Fruit fly (Drosophila melanogaster) whole organism, adult: ENCODE data around the gene CG14852.

Source experiments
- CG11617 ChIP-seq: fragments of 200-800 bp; sonication (Bioruptor generic); optimal IDR thresholded peaks from 2 replicates; lab custom pipeline; 2017; ENCODE audit warnings: mild to moderate bottlenecking, missing biosample characterization, missing genetic modification reagents, missing genetic modification characterization
- CG12768 ChIP-seq: fragments of 200-800 bp; sonication (Bioruptor generic); optimal IDR thresholded peaks from 2 replicates; lab custom pipeline; 2017; ENCODE audit warnings: missing biosample characterization, missing genetic modification characterization, mild to moderate bottlenecking, moderate library complexity, missing genetic modification reagents
- CG14711 ChIP-seq: fragments of 200-800 bp; sonication (Bioruptor generic); optimal IDR thresholded peaks from 2 replicates; lab custom pipeline; 2018; ENCODE audit warnings: missing biosample characterization, mild to moderate bottlenecking, missing genetic modification characterization, moderate library complexity
- CG1620 ChIP-seq: fragments of 200-800 bp; sonication (Bioruptor generic); optimal IDR thresholded peaks from 2 replicates; lab custom pipeline; 2016; ENCODE audit warnings: missing biosample characterization, missing genetic modification characterization
- CG33017 ChIP-seq: fragments of 200-800 bp; sonication (Bioruptor generic); optimal IDR thresholded peaks from 2 replicates; lab custom pipeline; 2018; ENCODE audit warnings: missing biosample characterization, mild to moderate bottlenecking, missing genetic modification characterization, moderate library complexity
- CG5204 ChIP-seq: fragments of 200-800 bp; sonication (Bioruptor generic); optimal IDR thresholded peaks from 2 replicates; lab custom pipeline; 2016; ENCODE audit warnings: missing biosample characterization, missing genetic modification characterization
- CG7045 ChIP-seq: fragments of 200-800 bp; sonication (Bioruptor generic); optimal IDR thresholded peaks from 2 replicates; lab custom pipeline; 2017; ENCODE audit warnings: missing biosample characterization, mild to moderate bottlenecking, missing genetic modification characterization
- CG7101 ChIP-seq: fragments of 200-800 bp; sonication (Bioruptor generic); optimal IDR thresholded peaks from 2 replicates; lab custom pipeline; 2018; ENCODE audit warnings: missing biosample characterization, mild to moderate bottlenecking, missing genetic modification characterization, moderate library complexity
- Clk ChIP-seq: fragments of 200-800 bp; sonication (Bioruptor generic); optimal IDR thresholded peaks from 2 replicates; lab custom pipeline; 2017; ENCODE audit warnings: missing biosample characterization, missing genetic modification characterization
- Crg-1 ChIP-seq: fragments of 200-800 bp; sonication (Bioruptor generic); optimal IDR thresholded peaks from 2 replicates; lab custom pipeline; 2016; ENCODE audit warnings: missing biosample characterization, missing genetic modification characterization
- Hr96 ChIP-seq: fragments of 200-800 bp; sonication (Bioruptor generic); optimal IDR thresholded peaks from 2 replicates; lab custom pipeline; 2016; ENCODE audit warnings: missing biosample characterization, missing genetic modification characterization
- Mnt ChIP-seq: fragments of 200-800 bp; sonication (Bioruptor generic); optimal IDR thresholded peaks from 2 replicates; lab custom pipeline; 2016; ENCODE audit warnings: missing biosample characterization, mild to moderate bottlenecking, missing genetic modification characterization
- bab1 ChIP-seq: fragments of 200-800 bp; sonication (Bioruptor generic); optimal IDR thresholded peaks from 3 replicates; lab custom pipeline; 2019; ENCODE audit warnings: missing biosample characterization, mild to moderate bottlenecking, missing genetic modification characterization, moderate library complexity
- cic ChIP-seq: fragments of 200-800 bp; sonication (Bioruptor generic); optimal IDR thresholded peaks from 2 replicates; lab custom pipeline; 2017; ENCODE audit warnings: missing biosample characterization, mild to moderate bottlenecking, missing genetic modification characterization, moderate library complexity
- cnc ChIP-seq, 2 experiments: fragments of >200 bp; optimal IDR thresholded peaks; 2 replicates each; lab custom pipeline; 2017
- kay ChIP-seq: fragments of 200-800 bp; sonication (Bioruptor generic); peaks from one replicate; lab custom pipeline; 2016; ENCODE audit warnings: missing biosample characterization, missing genetic modification characterization, borderline replicate concordance
- ovo ChIP-seq: fragments of 200-800 bp; sonication (Bioruptor generic); optimal IDR thresholded peaks from 2 replicates; lab custom pipeline; 2016; ENCODE audit warnings: missing biosample characterization, missing genetic modification characterization
- pad ChIP-seq: fragments of 200-800 bp; sonication (Bioruptor generic); optimal IDR thresholded peaks from 3 replicates; lab custom pipeline; 2017; ENCODE audit warnings: missing biosample characterization, missing genetic modification characterization, mild to moderate bottlenecking, moderate library complexity, missing genetic modification reagents
- tj ChIP-seq: fragments of 200-800 bp; sonication (Bioruptor generic); optimal IDR thresholded peaks from 3 replicates; lab custom pipeline; 2017; ENCODE audit warnings: missing biosample characterization, mild to moderate bottlenecking, missing genetic modification characterization, moderate library complexity
- toe ChIP-seq: fragments of 200-800 bp; sonication (Bioruptor generic); optimal IDR thresholded peaks from 2 replicates; lab custom pipeline; 2016; ENCODE audit warnings: missing biosample characterization, missing genetic modification characterization

The CG14852 gene

DNA sequence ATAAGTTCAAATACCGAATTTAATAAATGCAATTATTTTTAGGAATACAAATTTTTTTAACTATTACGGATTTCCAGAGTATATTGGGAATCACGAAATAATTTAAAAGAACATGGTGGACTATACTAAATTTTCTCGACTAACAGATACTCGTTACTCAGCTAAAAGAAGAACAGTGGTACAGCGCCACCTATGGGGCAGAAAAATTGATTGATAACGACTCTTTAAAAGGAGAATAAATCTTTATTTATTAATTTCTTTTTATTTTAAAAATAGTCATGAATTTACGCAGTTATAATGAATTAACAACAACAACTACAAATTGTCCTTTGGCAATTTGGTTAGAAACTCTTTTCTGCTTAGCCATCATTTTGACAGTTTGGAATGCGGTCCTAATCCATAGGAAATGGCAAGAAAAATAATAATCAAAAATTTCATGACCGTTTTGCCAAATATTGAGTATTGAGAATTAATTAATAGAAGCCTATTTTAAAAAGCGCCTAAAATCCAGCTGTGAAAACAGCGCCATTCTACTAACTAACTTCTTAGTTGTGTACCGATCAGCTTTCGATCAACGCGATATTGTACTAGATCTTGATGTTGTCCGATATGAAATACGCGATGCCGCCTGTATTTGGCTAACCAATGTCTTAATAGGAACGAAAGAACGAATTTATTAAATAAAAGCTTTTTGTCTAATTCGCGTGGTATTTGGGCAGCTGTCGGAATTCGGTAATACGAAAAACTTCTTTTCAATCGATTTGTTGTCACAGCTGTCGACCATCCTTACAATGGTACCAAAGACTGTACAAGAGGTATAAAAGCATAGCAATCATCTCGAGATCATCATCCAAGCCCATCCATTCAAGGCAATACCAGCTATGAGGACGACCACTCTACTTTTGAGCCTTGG is at the start of gene CG14852:
TSS of gene CG14852 (plus strand) at position 863 of the 913 bp plus-strand sequence.
- TF ChIP-seq pad = no peak
- no peak for TF ChIP-seq Hr96 (GFP tag; lab: Kevin White, UChicago)
- no peak for TF ChIP-seq kay (GFP tag; lab: Kevin White, UChicago)
- no peak for TF ChIP-seq CG7045 (GFP tag; lab: Kevin White, UChicago)
- no peak for TF ChIP-seq CG12768 (GFP tag; lab: Kevin White, UChicago)
- no peak for TF ChIP-seq CG1620 (GFP tag; lab: Kevin White, UChicago)
- TF ChIP-seq tj (GFP tag; lab: Kevin White, UChicago) = no peak
- no peak for TF ChIP-seq CG5204 (GFP tag; lab: Kevin White, UChicago)
- no peak for TF ChIP-seq CG14711
- TF ChIP-seq toe (GFP tag; lab: Kevin White, UChicago) = no peak
- TF ChIP-seq cic = no peak

DNA sequence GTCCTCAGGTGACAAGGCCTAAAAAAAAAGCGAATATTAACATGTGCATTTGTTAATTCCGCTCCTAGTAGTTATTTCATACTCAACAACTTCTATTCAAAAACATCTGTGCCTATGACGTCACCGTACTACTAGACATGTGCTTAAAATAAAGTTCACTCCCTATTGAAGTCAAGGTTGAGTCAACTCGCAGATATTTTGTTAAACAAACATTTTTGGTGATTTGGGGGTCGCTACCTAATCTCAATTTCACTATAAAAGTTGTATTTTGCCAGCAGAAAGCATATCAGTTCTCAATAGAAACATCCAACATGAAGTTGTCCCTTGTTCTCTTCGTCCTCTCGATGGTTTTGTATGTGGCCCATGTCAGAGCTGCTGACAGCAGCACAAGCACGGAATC is 49.0 kb upstream of the CG14852 start, which contains the start of gene CG34273:
TSS of gene CG34273 (plus strand) at position 301 of the 400 bp plus-strand sequence.
- no peak for TF ChIP-seq CG11617 (GFP tag; lab: Kevin White, UChicago)
- no peak for TF ChIP-seq cnc (optimal IDR thresholded peaks at IDR 0.05; lab: Kevin White, UChicago)
- no peak for TF ChIP-seq pad
- TF ChIP-seq cic = no peak
- no peak for TF ChIP-seq CG1620 (GFP tag; lab: Kevin White, UChicago)
- TF ChIP-seq Clk (GFP tag; lab: Kevin White, UChicago) = no peak
- TF ChIP-seq toe (GFP tag; lab: Kevin White, UChicago) = no peak
- TF ChIP-seq Mnt (GFP tag; lab: Kevin White, UChicago) = no peak
- TF ChIP-seq Hr96 (GFP tag; lab: Kevin White, UChicago) = no peak
- no peak for TF ChIP-seq CG12768 (GFP tag; lab: Kevin White, UChicago)
- TF ChIP-seq ovo (GFP tag; lab: Kevin White, UChicago) = no peak
- no peak for TF ChIP-seq CG14711
- no peak for TF ChIP-seq CG7101 (tag; lab: Kevin White, UChicago)
- no peak for TF ChIP-seq CG7045 (GFP tag; lab: Kevin White, UChicago)
- no peak for TF ChIP-seq Crg-1 (GFP tag; lab: Kevin White, UChicago)
- no peak for TF ChIP-seq kay (GFP tag; lab: Kevin White, UChicago)

DNA sequence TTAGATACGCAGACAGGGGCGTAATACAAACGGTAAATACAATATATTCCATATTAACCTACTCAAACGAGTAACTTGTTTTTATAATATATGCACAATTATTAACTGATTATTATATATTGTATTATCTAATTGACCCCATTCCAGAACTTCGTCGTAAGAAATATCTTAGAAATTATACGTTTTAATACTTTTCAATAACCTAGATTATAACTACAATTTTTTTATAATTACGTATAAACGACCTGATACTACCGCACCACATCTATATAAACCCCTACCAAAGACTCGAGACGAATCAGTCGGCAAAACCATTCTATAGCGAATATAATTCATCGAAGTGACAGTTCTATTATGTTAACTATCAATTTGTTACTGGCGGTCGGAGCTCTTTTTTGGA is 45.0 kb upstream of the CG14852 start, which contains the start of gene Cyp313a1:
TSS of gene Cyp313a1 (plus strand) at position 301 of the 400 bp plus-strand sequence.
- TF ChIP-seq CG1620 (GFP tag; lab: Kevin White, UChicago) (no peak), CG7101 (tag; lab: Kevin White, UChicago) (no peak), ovo (GFP tag; lab: Kevin White, UChicago) (no peak), pad (no peak)

DNA sequence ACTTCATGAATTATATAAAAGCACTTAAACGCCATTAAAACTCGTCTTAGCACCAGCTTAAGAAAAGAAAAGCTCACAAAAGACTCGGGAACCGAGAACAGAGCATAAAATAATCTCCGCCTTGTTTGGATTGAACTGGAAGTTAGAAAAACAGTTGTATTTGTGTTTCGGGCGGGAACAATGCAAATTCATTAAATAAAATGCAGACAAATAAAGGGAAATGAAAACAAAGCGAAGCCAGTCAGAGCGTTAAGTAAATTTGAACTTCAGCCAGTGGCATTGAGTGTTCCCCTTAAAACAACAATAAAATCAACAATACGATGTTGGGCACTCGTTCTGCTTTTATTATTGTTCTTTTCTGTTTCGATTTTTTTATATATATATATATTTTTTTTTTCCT is 39.1 kb upstream of the CG14852 start:
- no peak for TF ChIP-seq bab1
- TF ChIP-seq cnc (optimal IDR thresholded peaks at IDR 0.05; lab: Kevin White, UChicago) = no peak
- TF ChIP-seq ovo (GFP tag; lab: Kevin White, UChicago) = no peak
- TF ChIP-seq Mnt (GFP tag; lab: Kevin White, UChicago) = no peak
- no peak for TF ChIP-seq toe (GFP tag; lab: Kevin White, UChicago)
- TF ChIP-seq cic = no peak
- TF ChIP-seq tj (GFP tag; lab: Kevin White, UChicago) = no peak

DNA sequence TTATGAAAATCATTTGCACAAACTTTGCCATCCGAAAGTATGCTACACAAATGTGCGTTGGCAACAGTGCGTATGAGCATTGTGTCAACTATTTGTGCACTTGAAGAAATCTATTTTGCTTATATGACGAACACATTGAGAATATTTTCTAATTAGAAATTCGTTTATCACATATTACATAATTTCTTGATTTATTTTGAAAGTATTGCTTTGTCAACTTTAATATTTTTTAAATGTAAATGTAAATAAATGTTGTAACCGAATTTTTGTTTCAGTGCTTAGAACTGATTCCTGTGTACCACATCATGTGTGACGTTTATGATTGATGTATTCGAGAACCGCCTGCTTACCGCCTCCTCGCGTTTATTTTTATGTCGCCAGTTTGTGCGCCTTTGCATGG is 23.7 kb upstream of the CG14852 start:
- no peak for TF ChIP-seq ovo (GFP tag; lab: Kevin White, UChicago)
- TF ChIP-seq CG33017 = no peak
- TF ChIP-seq toe (GFP tag; lab: Kevin White, UChicago) = no peak
- no peak for TF ChIP-seq CG7045 (GFP tag; lab: Kevin White, UChicago)

DNA sequence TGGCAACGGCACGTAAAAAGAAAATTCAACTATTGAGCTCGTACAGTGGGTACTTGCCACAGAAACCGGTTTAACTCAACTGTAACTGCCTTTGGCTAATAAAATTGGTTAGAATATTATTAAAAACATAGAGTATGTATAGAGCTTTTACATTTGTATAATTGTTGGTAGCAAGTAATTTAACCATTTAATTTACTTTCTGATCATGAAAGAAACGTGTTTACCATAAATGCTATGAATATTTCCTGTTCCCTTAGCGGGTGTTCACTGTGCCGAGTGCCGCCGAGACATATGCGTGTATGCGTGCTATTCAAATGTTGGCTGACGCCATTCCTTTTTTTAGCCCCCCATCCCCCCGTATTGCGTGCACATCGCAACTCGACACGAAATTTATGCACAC is 17.0 kb upstream of the CG14852 start:
- no peak for TF ChIP-seq CG11617 (GFP tag; lab: Kevin White, UChicago)
- no peak for TF ChIP-seq Crg-1 (GFP tag; lab: Kevin White, UChicago)
- no peak for TF ChIP-seq CG14711
- TF ChIP-seq cnc (optimal IDR thresholded peaks at IDR 0.05; lab: Kevin White, UChicago) = no peak
- no peak for TF ChIP-seq kay (GFP tag; lab: Kevin White, UChicago)
- no peak for TF ChIP-seq cic
- no peak for TF ChIP-seq CG12768 (GFP tag; lab: Kevin White, UChicago)
- no peak for TF ChIP-seq CG1620 (GFP tag; lab: Kevin White, UChicago)
- no peak for TF ChIP-seq ovo (GFP tag; lab: Kevin White, UChicago)
- TF ChIP-seq tj (GFP tag; lab: Kevin White, UChicago) = no peak

DNA sequence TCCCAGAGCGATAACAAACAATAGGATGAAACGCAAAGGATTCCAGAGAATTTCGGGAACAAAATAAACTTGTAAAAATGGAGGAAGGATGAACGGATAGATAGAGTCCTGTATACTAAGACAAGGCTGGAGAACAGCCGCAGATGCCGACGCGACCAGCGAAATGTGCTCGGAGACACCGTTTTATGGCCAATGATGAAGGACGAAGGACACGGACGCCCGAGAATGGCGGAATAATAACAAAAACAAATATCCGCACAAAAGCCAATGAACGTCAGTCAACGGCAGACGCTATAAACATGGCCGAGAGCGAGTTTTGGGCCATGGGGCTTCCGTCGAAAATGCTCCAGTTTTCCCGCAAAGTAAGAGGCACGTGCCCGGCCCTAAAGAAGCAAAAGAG is 10.7 kb upstream of the CG14852 start:
- TF ChIP-seq Hr96 (GFP tag; lab: Kevin White, UChicago) (no peak), tj (GFP tag; lab: Kevin White, UChicago) (no peak), CG5204 (GFP tag; lab: Kevin White, UChicago) (no peak), CG33017 (no peak), cic (no peak), CG7101 (tag; lab: Kevin White, UChicago) (no peak), CG11617 (GFP tag; lab: Kevin White, UChicago) (no peak)
